Fruit fly (Drosophila melanogaster) whole organism, prepupa: ENCODE measurements around the gene temp.

Experiments
- CG32006 ChIP-seq: fragments of 200-800 bp; sonication (Bioruptor generic); optimal IDR thresholded peaks from 3 replicates; lab custom pipeline; 2017; ENCODE audit warnings: missing biosample characterization, mild to moderate bottlenecking, missing genetic modification characterization
- CG6276 ChIP-seq: fragments of 200-800 bp; sonication (Bioruptor generic); optimal IDR thresholded peaks from 2 replicates; lab custom pipeline; 2017; ENCODE audit warnings: missing biosample characterization, mild to moderate bottlenecking, missing genetic modification characterization
- Hr39 ChIP-seq: fragments of 200-800 bp; sonication (Bioruptor generic); optimal IDR thresholded peaks from 2 replicates; lab custom pipeline; 2016; ENCODE audit warnings: missing biosample characterization, missing genetic modification characterization
- OdsH ChIP-seq: fragments of 200-800 bp; sonication (Bioruptor generic); optimal IDR thresholded peaks from 3 replicates; lab custom pipeline; 2016; ENCODE audit warnings: missing biosample characterization, missing genetic modification characterization
- cyc ChIP-seq: fragments of 200-800 bp; sonication (Bioruptor generic); optimal IDR thresholded peaks from 3 replicates; lab custom pipeline; 2016; ENCODE audit warnings: missing biosample characterization, missing genetic modification characterization
- fd85E ChIP-seq: fragments of 200-800 bp; sonication (Bioruptor generic); optimal IDR thresholded peaks from 3 replicates; lab custom pipeline; 2016; ENCODE audit warnings: missing biosample characterization, missing genetic modification characterization
- ss ChIP-seq, 2 experiments: fragments of 200-800 bp; sonication (Bioruptor generic); optimal IDR thresholded peaks; 2 replicates in 1 of 2; 3 replicates in 1 of 2; lab custom pipeline; 2017 to 2018; ENCODE audit warnings: mild to moderate bottlenecking in 2 of 2, missing biosample characterization in 2 of 2, missing genetic modification characterization in 2 of 2, moderate library complexity in 1 of 2

DNA sequence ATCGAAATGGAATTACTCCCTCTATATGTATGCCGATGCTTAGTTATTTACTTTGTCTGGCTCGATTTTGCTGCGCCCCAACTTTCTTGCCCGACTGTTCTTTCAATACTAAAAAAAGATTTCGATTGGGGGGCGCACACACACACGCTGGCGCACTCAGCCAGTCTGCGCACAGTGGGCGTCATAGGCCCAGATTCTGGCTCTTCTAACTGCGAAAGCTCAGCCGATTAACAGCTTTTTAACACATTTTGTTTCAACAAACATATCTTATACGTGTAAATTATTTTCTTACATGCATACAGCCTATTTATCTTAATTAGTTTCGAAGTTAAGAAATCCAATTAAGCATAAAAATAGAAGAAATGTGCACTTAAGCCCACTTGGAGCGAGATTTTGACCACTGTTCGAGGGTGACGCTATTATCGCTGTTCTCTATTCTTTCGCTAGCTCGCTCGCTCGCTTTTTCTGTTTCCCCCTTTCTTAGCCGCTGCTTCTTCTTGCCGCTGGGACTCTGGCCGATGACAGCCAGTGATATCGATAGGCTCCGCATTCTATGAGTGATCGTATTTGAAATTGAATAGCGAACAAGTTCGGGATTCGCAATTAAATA, 40.0 kb downstream of the temp start, which contains the start of gene Vinc:
- TF ChIP-seq ss (GFP tag; optimal IDR thresholded peaks at IDR 0.05; lab: Kevin White, UChicago) (peak; percentile 89 to 93), CG32006 (peak; percentile 78), CG6276 (peak; percentile 91), fd85E (no peak), OdsH (no peak), cyc (GFP tag; lab: Kevin White, UChicago) (peak; percentile 88), Hr39 (GFP tag; lab: Kevin White, UChicago) (peak; percentile 79)
